Worm (Caenorhabditis elegans) whole organism, early embryonic: ENCODE results near the gene T27A8.3.

Source experiments
- B0310.2 ChIP-seq: sonication (generic microtip); optimal IDR thresholded peaks from 2 replicates; lab custom pipeline; 2016; ENCODE audit warnings: mild to moderate bottlenecking, missing genetic modification characterization, missing compliant biosample characterization
- F13C5.2 ChIP-seq: sonication (generic microtip); optimal IDR thresholded peaks from 2 replicates; lab custom pipeline; 2017; ENCODE audit warnings: mild to moderate bottlenecking, missing genetic modification characterization, inconsistent platforms, missing compliant biosample characterization
- aly-1 ChIP-seq: sonication (generic microtip); optimal IDR thresholded peaks from 2 replicates; lab custom pipeline; 2016; ENCODE audit warnings: missing genetic modification characterization, missing compliant biosample characterization
- ama-1 ChIP-seq: fragments of 150-350 bp; optimal IDR thresholded peaks from 2 replicates; lab custom pipeline; 2014
- ceh-13 ChIP-seq: fragments of 200-800 bp; sonication (Bioruptor generic); optimal IDR thresholded peaks from 2 replicates; lab custom pipeline; 2018; ENCODE audit warnings: mild to moderate bottlenecking, missing genetic modification characterization, missing compliant biosample characterization
- ceh-36 ChIP-seq: sonication (generic microtip); optimal IDR thresholded peaks from 2 replicates; lab custom pipeline; 2016; ENCODE audit warnings: missing genetic modification characterization, inconsistent platforms, missing compliant biosample characterization
- ets-7 ChIP-seq: sonication (generic microtip); optimal IDR thresholded peaks from 2 replicates; lab custom pipeline; 2016; ENCODE audit warnings: missing genotype, missing genetic modification characterization, missing compliant biosample characterization
- flt-1 ChIP-seq: fragments of 200-800 bp; sonication (Bioruptor generic); IDR thresholded peaks from 2 replicates; pipeline ENCODE4 v1.3.6; 2022; ENCODE audit warnings: missing genetic modification characterization, missing compliant biosample characterization
- hmbx-1 ChIP-seq: sonication (generic microtip); optimal IDR thresholded peaks from 2 replicates; lab custom pipeline; 2016; ENCODE audit warnings: mild to moderate bottlenecking, missing genetic modification characterization, missing compliant biosample characterization
- hmg-4 ChIP-seq: fragments of 200-800 bp; sonication (Bioruptor generic); optimal IDR thresholded peaks from 2 replicates; lab custom pipeline; 2018; ENCODE audit warnings: mild to moderate bottlenecking, missing genetic modification characterization, missing compliant biosample characterization
- hnd-1 ChIP-seq: sonication (generic microtip); optimal IDR thresholded peaks from 2 replicates; lab custom pipeline; 2016; ENCODE audit warnings: missing genetic modification characterization, missing compliant biosample characterization
- pes-1 ChIP-seq: fragments of 200-800 bp; sonication (Bioruptor generic); IDR thresholded peaks from 2 replicates; pipeline ENCODE4 v1.3.6; 2022; ENCODE audit warnings: missing genetic modification reagents, missing genetic modification characterization, missing compliant biosample characterization
- scrt-1 ChIP-seq: fragments of 200-800 bp; sonication (Bioruptor generic); IDR thresholded peaks from 2 replicates; pipeline ENCODE4 v1.3.6; 2022; ENCODE audit warnings: missing genetic modification characterization, missing compliant biosample characterization
- sea-1 ChIP-seq: fragments of 200-800 bp; sonication (Bioruptor generic); conservative IDR thresholded peaks from 2 replicates; pipeline ENCODE4 v1.3.6; 2022; ENCODE audit warnings: missing genetic modification characterization, missing compliant biosample characterization
- tbx-11 ChIP-seq: fragments of 200-800 bp; sonication (Bioruptor generic); IDR thresholded peaks from 2 replicates; pipeline ENCODE4 v1.3.6; 2022; ENCODE audit warnings: missing genetic modification characterization, missing compliant biosample characterization
- tbx-37 ChIP-seq: fragments of 200-800 bp; sonication (Bioruptor generic); conservative IDR thresholded peaks from 2 replicates; pipeline ENCODE4 v1.3.6; 2022; ENCODE audit warnings: missing genetic modification reagents, missing genetic modification characterization, missing compliant biosample characterization
- tra-4 ChIP-seq: sonication (generic microtip); optimal IDR thresholded peaks from 2 replicates; lab custom pipeline; 2017; ENCODE audit warnings: missing genetic modification characterization, missing compliant biosample characterization

T27A8.3 gene

ce11 chrX:16091166-16091565 is 28.7 kb downstream of the T27A8.3 start:
- TF ChIP-seq pes-1 (GFP tag; lab: Robert Waterston, UW) (no peak), hmbx-1 (tag; lab: Kevin White, UChicago) (no peak), ets-7 (no peak), ceh-36 (tag; lab: Kevin White, UChicago) (no peak), sea-1 (GFP tag; lab: Robert Waterston, UW) (no peak)

- TF ChIP-seq tra-4 (tag; lab: Kevin White, UChicago) = no peak
- TF ChIP-seq sea-1 (GFP tag; lab: Robert Waterston, UW) = no peak
- no peak for TF ChIP-seq ceh-36 (tag; lab: Kevin White, UChicago)
- no peak for TF ChIP-seq ama-1 (lab: Kevin White, UChicago)
- TF ChIP-seq hmg-4 (GFP tag; lab: Kevin White, UChicago) = no peak
- no peak for TF ChIP-seq aly-1 (tag; lab: Kevin White, UChicago)
- no peak for TF ChIP-seq scrt-1 (GFP tag; lab: Robert Waterston, UW)
- TF ChIP-seq pes-1 (GFP tag; lab: Robert Waterston, UW) = no peak
- TF ChIP-seq hmbx-1 (tag; lab: Kevin White, UChicago) = no peak
- TF ChIP-seq tbx-11 = no peak
- TF ChIP-seq B0310.2 (tag; lab: Kevin White, UChicago) = no peak
- no peak for TF ChIP-seq ets-7
These were observed 31.9 kb downstream of the T27A8.3 start, which contains the start of gene C30F2.5 for ce11 chrX:16094370-16094769. Gene C30F2.5, plus strand, starts transcription at chrX:16094670.

- no peak for TF ChIP-seq ets-7
- no peak for TF ChIP-seq hmbx-1 (tag; lab: Kevin White, UChicago)
- TF ChIP-seq flt-1 (GFP tag; lab: Robert Waterston, UW) = no peak
- no peak for TF ChIP-seq pes-1 (GFP tag; lab: Robert Waterston, UW)
- no peak for TF ChIP-seq ama-1 (lab: Kevin White, UChicago)
- no peak for TF ChIP-seq sea-1 (GFP tag; lab: Robert Waterston, UW)
- TF ChIP-seq tbx-11 = no peak
- no peak for TF ChIP-seq F13C5.2 (tag; lab: Kevin White, UChicago)
- TF ChIP-seq scrt-1 (GFP tag; lab: Robert Waterston, UW) = no peak
- TF ChIP-seq hnd-1 (tag; lab: Kevin White, UChicago) = no peak
- TF ChIP-seq tra-4 (tag; lab: Kevin White, UChicago) = no peak
These were observed 35.7 kb downstream of the T27A8.3 start for ce11 chrX:16098104-16098638.

DNA sequence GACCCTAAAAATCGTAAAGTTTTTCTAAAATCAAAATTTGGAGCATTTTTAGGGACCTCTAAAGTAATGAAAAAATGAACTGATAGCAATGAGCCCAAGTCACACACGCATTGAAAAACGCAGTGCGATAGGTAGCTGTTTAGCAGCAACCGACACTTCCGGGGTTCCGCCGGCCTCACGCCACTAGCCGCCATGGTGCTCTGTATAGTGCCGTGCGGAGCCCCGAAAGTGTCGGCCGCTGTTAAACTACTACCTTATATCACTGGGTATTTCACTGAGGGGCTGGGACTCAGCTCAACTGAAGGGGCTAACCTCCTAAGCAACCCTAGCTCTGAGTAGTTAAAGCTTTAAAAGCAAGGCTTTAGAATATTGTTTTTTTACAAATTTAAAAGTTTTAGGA is 36.8 kb downstream of the T27A8.3 start:
- TF ChIP-seq tbx-11 (no peak), ceh-13 (GFP tag; lab: Kevin White, UChicago) (no peak), ceh-36 (tag; lab: Kevin White, UChicago) (no peak), scrt-1 (GFP tag; lab: Robert Waterston, UW) (no peak), ets-7 (no peak), ama-1 (lab: Kevin White, UChicago) (no peak), tbx-37 (GFP tag; lab: Robert Waterston, UW) (no peak), hmbx-1 (tag; lab: Kevin White, UChicago) (no peak), flt-1 (GFP tag; lab: Robert Waterston, UW) (no peak), F13C5.2 (tag; lab: Kevin White, UChicago) (no peak), hmg-4 (GFP tag; lab: Kevin White, UChicago) (no peak), pes-1 (GFP tag; lab: Robert Waterston, UW) (no peak), hnd-1 (tag; lab: Kevin White, UChicago) (no peak)

DNA sequence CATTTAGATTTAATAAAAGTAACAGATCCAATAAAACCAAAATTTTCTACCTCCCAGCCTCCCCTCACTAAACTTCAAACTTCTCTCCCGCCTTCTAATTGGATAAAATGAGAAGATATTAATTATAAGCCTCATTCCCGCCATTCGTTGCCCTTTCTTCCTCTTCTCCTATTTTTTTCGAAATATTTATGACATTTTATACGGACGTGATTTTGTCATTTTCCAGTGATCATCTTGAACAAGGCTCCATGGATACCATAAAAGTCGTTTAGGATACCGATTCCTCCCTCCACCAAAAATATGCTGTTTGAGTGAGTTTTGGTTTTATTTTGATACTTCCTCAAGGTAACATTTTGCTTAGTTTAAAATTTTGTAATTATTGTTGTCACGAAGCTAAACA is 40.9 kb downstream of the T27A8.3 start, which contains the start of gene ZK1073.2:
Gene ZK1073.2 (plus strand): TSS at position 301 of the 400 bp plus-strand sequence.
- no peak for TF ChIP-seq ama-1 (lab: Kevin White, UChicago)
- TF ChIP-seq flt-1 (GFP tag; lab: Robert Waterston, UW) = no peak
- TF ChIP-seq tbx-11 = no peak
- no peak for TF ChIP-seq ets-7
- no peak for TF ChIP-seq tra-4 (tag; lab: Kevin White, UChicago)
- no peak for TF ChIP-seq ceh-13 (GFP tag; lab: Kevin White, UChicago)
- TF ChIP-seq pes-1 (GFP tag; lab: Robert Waterston, UW) = no peak
- TF ChIP-seq hmbx-1 (tag; lab: Kevin White, UChicago) = no peak
- TF ChIP-seq F13C5.2 (tag; lab: Kevin White, UChicago) = no peak
- no peak for TF ChIP-seq scrt-1 (GFP tag; lab: Robert Waterston, UW)
- TF ChIP-seq hmg-4 (GFP tag; lab: Kevin White, UChicago) = no peak
- TF ChIP-seq sea-1 (GFP tag; lab: Robert Waterston, UW) = no peak
- TF ChIP-seq ceh-36 (tag; lab: Kevin White, UChicago) = no peak

- TF ChIP-seq pes-1 (GFP tag; lab: Robert Waterston, UW) (no peak), ceh-36 (tag; lab: Kevin White, UChicago) (no peak), hnd-1 (tag; lab: Kevin White, UChicago) (no peak), tra-4 (tag; lab: Kevin White, UChicago) (no peak), tbx-37 (GFP tag; lab: Robert Waterston, UW) (no peak), flt-1 (GFP tag; lab: Robert Waterston, UW) (no peak)
These were observed 43.4 kb downstream of the T27A8.3 start for ce11 chrX:16105863-16106262.
